Fruit fly (Drosophila melanogaster) whole organism, embryonic: ENCODE results near the gene Syx13.

Source experiments
- Awh ChIP-seq: fragments of 200-800 bp; sonication (Bioruptor generic); IDR thresholded peaks from 2 replicates; pipeline ENCODE4, ENCODE4 v1.3.6; 2022; ENCODE audit warnings: missing biosample characterization, missing genetic modification characterization
- Blimp-1 ChIP-seq: fragments of 200-800 bp; sonication (Bioruptor generic); optimal IDR thresholded peaks from 3 replicates; lab custom pipeline; 2018; ENCODE audit warnings: missing biosample characterization, missing genetic modification characterization, mild to moderate bottlenecking, moderate library complexity, missing genetic modification reagents
- BtbVII ChIP-seq: fragments of 200-800 bp; sonication (Bioruptor generic); optimal IDR thresholded peaks from 3 replicates; lab custom pipeline; 2017; ENCODE audit warnings: missing biosample characterization, mild to moderate bottlenecking, missing genetic modification characterization
- CG11247 ChIP-seq: fragments of 200-800 bp; sonication (Bioruptor generic); IDR thresholded peaks from 2 replicates; pipeline ENCODE4 v1.3.6; 2022; ENCODE audit warnings: missing biosample characterization, missing genetic modification characterization
- CG11398 ChIP-seq: fragments of 200-800 bp; sonication (Bioruptor generic); optimal IDR thresholded peaks from 2 replicates; lab custom pipeline; 2016; ENCODE audit warnings: missing biosample characterization, missing genetic modification characterization
- CG11696 ChIP-seq: fragments of 200-800 bp; sonication (Bioruptor generic); IDR thresholded peaks from 2 replicates; pipeline ENCODE4 v1.3.6; 2022; ENCODE audit warnings: missing biosample characterization, missing genetic modification characterization
- CG12071 ChIP-seq: fragments of 200-800 bp; sonication (Bioruptor generic); optimal IDR thresholded peaks from 3 replicates; lab custom pipeline; 2018; ENCODE audit warnings: missing biosample characterization, mild to moderate bottlenecking, missing genetic modification characterization
- CG12219 ChIP-seq: fragments of 200-800 bp; sonication (Bioruptor generic); optimal IDR thresholded peaks from 3 replicates; lab custom pipeline; 2018; ENCODE audit warnings: missing biosample characterization, mild to moderate bottlenecking, missing genetic modification characterization
- CG16813 ChIP-seq: fragments of 200-800 bp; sonication (Bioruptor generic); IDR thresholded peaks from 3 replicates; pipeline ENCODE4 v1.3.6; 2022; ENCODE audit warnings: missing biosample characterization, missing genetic modification characterization; ENCODE audit not compliant: partially characterized antibody
- CG2116 ChIP-seq: fragments of 200-800 bp; sonication (Bioruptor generic); optimal IDR thresholded peaks from 3 replicates; lab custom pipeline; 2018; ENCODE audit warnings: missing biosample characterization, mild to moderate bottlenecking, missing genetic modification characterization
- CG2889 ChIP-seq: fragments of 200-800 bp; sonication (Bioruptor generic); IDR thresholded peaks from 3 replicates; pipeline ENCODE4 v1.3.6; 2022; ENCODE audit warnings: missing biosample characterization, missing genetic modification characterization
- CG43689 ChIP-seq: fragments of 200-800 bp; sonication (Bioruptor generic); IDR thresholded peaks from 2 replicates; pipeline ENCODE4 v1.3.6; 2022; ENCODE audit warnings: missing biosample characterization, missing genetic modification characterization
- CG8281 ChIP-seq: fragments of 200-800 bp; sonication (Bioruptor generic); optimal IDR thresholded peaks from 2 replicates; lab custom pipeline; 2018; ENCODE audit warnings: missing biosample characterization, mild to moderate bottlenecking, missing genetic modification characterization, moderate library complexity
- HmgD ChIP-seq: fragments of 200-800 bp; sonication (Bioruptor generic); optimal IDR thresholded peaks from 3 replicates; lab custom pipeline; 2016; ENCODE audit warnings: missing biosample characterization, missing genetic modification characterization
- Hr3 ChIP-seq: fragments of 200-800 bp; sonication (Bioruptor generic); optimal IDR thresholded peaks from 3 replicates; lab custom pipeline; 2016; ENCODE audit warnings: missing biosample characterization, missing genetic modification characterization
- Pdp1 ChIP-seq, 2 experiments: fragments of 200-800 bp; sonication (Bioruptor generic); optimal IDR thresholded peaks; 3 replicates each; lab custom pipeline; 2016; ENCODE audit warnings: missing biosample characterization in 2 of 2, missing genetic modification characterization in 2 of 2, mild to moderate bottlenecking in 1 of 2, moderate library complexity in 1 of 2
- Stat92E ChIP-seq, 3 experiments: fragments of >200 bp in 2 of 3; fragments of 200-800 bp in 1 of 3; sonication (Bioruptor generic) in 1 of 3; optimal IDR thresholded peaks; 2 replicates each; lab custom pipeline; 2017 to 2019; ENCODE audit warnings: missing biosample characterization in 3 of 3, missing genetic modification characterization in 3 of 3, mild to moderate bottlenecking in 1 of 3, moderate library complexity in 1 of 3
- Vsx1 ChIP-seq: fragments of 200-800 bp; sonication (Bioruptor generic); optimal IDR thresholded peaks from 2 replicates; lab custom pipeline; 2017; ENCODE audit warnings: missing biosample characterization, mild to moderate bottlenecking, missing genetic modification characterization, missing genetic modification reagents
- abd-A ChIP-seq: fragments of 200-800 bp; sonication (Bioruptor generic); optimal IDR thresholded peaks from 3 replicates; lab custom pipeline; 2019; ENCODE audit warnings: missing biosample characterization, mild to moderate bottlenecking, missing genetic modification characterization, moderate library complexity
- ara ChIP-seq: fragments of 200-800 bp; sonication (Bioruptor generic); IDR thresholded peaks from 2 replicates; pipeline ENCODE4 v1.3.6; 2022; ENCODE audit warnings: missing biosample characterization, missing genetic modification characterization
- bowl ChIP-seq: fragments of 200-800 bp; sonication (Bioruptor generic); IDR thresholded peaks from 2 replicates; pipeline ENCODE4 v1.3.6; 2022; ENCODE audit warnings: missing biosample characterization, missing genetic modification characterization
- btn ChIP-seq: fragments of 200-800 bp; sonication (Bioruptor generic); optimal IDR thresholded peaks from 2 replicates; lab custom pipeline; 2016; ENCODE audit warnings: missing biosample characterization, missing genetic modification characterization
- dmrt99B ChIP-seq: fragments of 200-800 bp; sonication (Bioruptor generic); optimal IDR thresholded peaks from 2 replicates; lab custom pipeline; 2018; ENCODE audit warnings: missing biosample characterization, mild to moderate bottlenecking, missing genetic modification characterization, moderate library complexity
- exex ChIP-seq: fragments of 200-800 bp; sonication (Bioruptor generic); optimal IDR thresholded peaks from 4 replicates; lab custom pipeline; 2018; ENCODE audit warnings: missing biosample characterization, mild to moderate bottlenecking, missing genetic modification characterization, moderate library complexity
- eyg ChIP-seq: fragments of 200-800 bp; sonication (Bioruptor generic); optimal IDR thresholded peaks from 3 replicates; lab custom pipeline; 2016; ENCODE audit warnings: missing biosample characterization, missing genetic modification characterization
- grn ChIP-seq: fragments of 200-800 bp; sonication (Bioruptor generic); optimal IDR thresholded peaks from 3 replicates; lab custom pipeline; 2017; ENCODE audit warnings: missing biosample characterization, missing genetic modification characterization
- gsb-n ChIP-seq: fragments of 200-800 bp; sonication (Bioruptor generic); optimal IDR thresholded peaks from 3 replicates; lab custom pipeline; 2018; ENCODE audit warnings: missing biosample characterization, mild to moderate bottlenecking, missing genetic modification characterization
- kay ChIP-seq: fragments of 200-800 bp; sonication (Bioruptor generic); optimal IDR thresholded peaks from 2 replicates; lab custom pipeline; 2016; ENCODE audit warnings: missing biosample characterization, missing genetic modification characterization
- lola ChIP-seq, 3 experiments: fragments of >200 bp in 2 of 3; fragments of 200-800 bp in 1 of 3; sonication (Bioruptor generic) in 1 of 3; optimal IDR thresholded peaks; 2 replicates each; lab custom pipeline; 2017 to 2019; ENCODE audit warnings: missing biosample characterization in 3 of 3, missing genetic modification characterization in 3 of 3, mild to moderate bottlenecking in 1 of 3, moderate library complexity in 1 of 3
- oc ChIP-seq: fragments of 200-800 bp; sonication (Bioruptor generic); optimal IDR thresholded peaks from 2 replicates; lab custom pipeline; 2018; ENCODE audit warnings: missing biosample characterization, mild to moderate bottlenecking, missing genetic modification characterization, moderate library complexity
- pan ChIP-seq, 4 experiments: fragments of >200 bp in 3 of 4; fragments of 200-800 bp in 1 of 4; sonication (Bioruptor generic) in 1 of 4; optimal IDR thresholded peaks in 3 of 4; IDR thresholded peaks in 1 of 4; 2 replicates each; pipeline versions ENCODE4 v1.3.6 to Lab custom; 2017 to 2022; ENCODE audit warnings: missing biosample characterization in 2 of 4, missing genetic modification characterization in 2 of 4, mixed read lengths in 1 of 4
- salm ChIP-seq: fragments of 200-800 bp; sonication (Bioruptor generic); optimal IDR thresholded peaks from 2 replicates; lab custom pipeline; 2018; ENCODE audit warnings: missing biosample characterization, mild to moderate bottlenecking, missing genetic modification characterization
- scrt ChIP-seq: fragments of 200-800 bp; sonication (Bioruptor generic); optimal IDR thresholded peaks from 2 replicates; lab custom pipeline; 2018; ENCODE audit warnings: missing biosample characterization, mild to moderate bottlenecking, missing genetic modification characterization, moderate library complexity
- sens ChIP-seq: fragments of 200-800 bp; sonication (Bioruptor generic); peaks from one replicate; lab custom pipeline; 2016; ENCODE audit warnings: missing biosample characterization, missing genetic modification characterization
- unc-4 ChIP-seq: fragments of 200-800 bp; sonication (Bioruptor generic); IDR thresholded peaks from 2 replicates; pipeline ENCODE4 v1.3.6; 2022; ENCODE audit warnings: missing biosample characterization, missing genetic modification characterization; ENCODE audit not compliant: partially characterized antibody
- vvl ChIP-seq: fragments of 200-800 bp; sonication (Bioruptor generic); IDR thresholded peaks from 2 replicates; pipeline ENCODE4 v1.3.6; 2022; ENCODE audit warnings: missing biosample characterization, missing genetic modification characterization

Syx13 gene

dm6 chr3L:13062746-13063145, 18.5 kb downstream of the Syx13 start, which contains the start of gene CG34429:
Gene CG34429, plus strand, starts transcription at chr3L:13063046.
- TF ChIP-seq dmrt99B (tag; lab: Kevin White, UChicago) (no peak), Blimp-1 (peak; percentile 48), sens (GFP tag; lab: Kevin White, UChicago) (no peak), CG11247 (GFP tag; lab: Robert Waterston, UW) (no peak), abd-A (tag; lab: Kevin White, UChicago) (no peak), Hr3 (no peak)

dm6 chr3L:13064346-13064745, 20.1 kb downstream of the Syx13 start:
- TF ChIP-seq lola (GFP tag; optimal IDR thresholded peaks at IDR 0.05; lab: Kevin White, UChicago) = no peak
- no peak for TF ChIP-seq CG2116 (GFP tag; lab: Kevin White, UChicago)
- peak; percentile 76 for TF ChIP-seq oc
- TF ChIP-seq Pdp1 (GFP tag; optimal IDR thresholded peaks at IDR 0.05; lab: Kevin White, UChicago) = no peak
- no peak for TF ChIP-seq CG11398 (GFP tag; lab: Kevin White, UChicago)
- no peak for TF ChIP-seq kay (GFP tag; lab: Kevin White, UChicago)
- TF ChIP-seq Awh (GFP tag; lab: Robert Waterston, UW) = peak; percentile 71
- no peak for TF ChIP-seq CG2889 (GFP tag; lab: Robert Waterston, UW)
- TF ChIP-seq BtbVII (GFP tag; lab: Kevin White, UChicago) = no peak
- peak; percentile 79; the same call in 1 of the 2 replicates for TF ChIP-seq vvl (GFP tag; lab: Robert Waterston, UW)
- TF ChIP-seq bowl = no peak
- no peak for TF ChIP-seq scrt
- no peak for TF ChIP-seq pan (optimal IDR thresholded peaks at IDR 0.05; lab: Kevin White, UChicago)
- TF ChIP-seq pan (GFP tag; optimal IDR thresholded peaks at IDR 0.05 in 1 of 2, IDR thresholded peaks at IDR 0.05 in 1 of 2) = no peak
- peak; percentile 33 for TF ChIP-seq gsb-n (tag; lab: Kevin White, UChicago)
- no peak for TF ChIP-seq CG12071 (GFP tag; lab: Kevin White, UChicago)
- no peak for TF ChIP-seq salm
- peak; percentile 26 for TF ChIP-seq Vsx1 (GFP tag; lab: Kevin White, UChicago)
- TF ChIP-seq CG43689 (GFP tag; lab: Robert Waterston, UW) = no peak
- no peak for TF ChIP-seq CG11696 (GFP tag; lab: Robert Waterston, UW)
- no peak for TF ChIP-seq HmgD (GFP tag; lab: Kevin White, UChicago)
- no peak for TF ChIP-seq ara (GFP tag; lab: Robert Waterston, UW)
- TF ChIP-seq CG12219 (GFP tag; lab: Kevin White, UChicago) = no peak
- peak; percentile 42 for TF ChIP-seq abd-A (tag; lab: Kevin White, UChicago)

- TF ChIP-seq grn = peak; percentile 67
- peak; percentile 9 for TF ChIP-seq CG8281
- peak in 1 of 3 experiments; percentile 92 for TF ChIP-seq Stat92E (GFP tag; optimal IDR thresholded peaks at IDR 0.05; lab: Kevin White, UChicago)
- TF ChIP-seq CG16813 (GFP tag; lab: Robert Waterston, UW) = 0 out of 3 replicates have a peak, but pooled peaks have one; percentile 13
- TF ChIP-seq unc-4 (GFP tag; lab: Robert Waterston, UW) = no peak
- peak; percentile 9; the same call in 1 of the 2 replicates for TF ChIP-seq Awh (GFP tag; lab: Robert Waterston, UW)
- TF ChIP-seq eyg = no peak
These were observed 20.7 kb downstream of the Syx13 start for dm6 chr3L:13064935-13065334.

DNA sequence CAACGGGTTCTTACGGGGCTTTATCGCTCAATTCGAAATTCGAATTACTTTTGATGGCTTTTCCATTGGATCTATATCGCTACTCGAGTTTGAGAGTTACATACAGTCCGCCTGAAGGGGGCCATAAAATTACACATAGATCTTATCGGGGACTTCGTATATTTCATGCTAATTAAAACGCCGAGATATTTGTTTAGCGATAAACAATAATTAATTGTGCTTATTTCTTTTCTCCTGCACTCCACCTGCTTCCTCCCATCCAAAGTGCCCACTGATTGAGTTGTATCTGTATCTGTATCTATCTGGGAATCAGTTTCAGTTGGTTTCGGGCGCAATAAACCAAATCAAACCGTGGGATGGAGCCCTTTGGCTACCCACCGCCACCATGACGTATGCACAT, 21.4 kb downstream of the Syx13 start:
- TF ChIP-seq Awh (GFP tag; lab: Robert Waterston, UW) (peak; percentile 52; the same call in 1 of the 2 replicates), btn (GFP tag; lab: Kevin White, UChicago) (no peak), exex (tag; lab: Kevin White, UChicago) (peak; percentile 13), grn (peak; percentile 84), sens (GFP tag; lab: Kevin White, UChicago) (peak; percentile 75), Vsx1 (GFP tag; lab: Kevin White, UChicago) (peak; percentile 68)
- TF ChIP-seq, all 482 proteins: peak for 5
